Worm (Caenorhabditis elegans) whole organism, L1 larva: Measurements from ENCODE around the gene ZK1290.10.

ENCODE experiments used
- C16A3.4 ChIP-seq: fragments of 150-350 bp; optimal IDR thresholded peaks from 2 replicates; lab custom pipeline; 2014; ENCODE audit warnings: missing biosample characterization, missing genetic modification characterization
- ama-1 ChIP-seq: fragments of 150-350 bp; optimal IDR thresholded peaks from 2 replicates; lab custom pipeline; 2014
- ceh-63 ChIP-seq: fragments of 200-800 bp; sonication (Bioruptor generic); optimal IDR thresholded peaks from 2 replicates; lab custom pipeline; 2018; ENCODE audit warnings: mild to moderate bottlenecking, missing genetic modification characterization, missing compliant biosample characterization
- elt-3 ChIP-seq, 6 experiments: fragments of 150-350 bp in 1 of 6; sonication (generic microtip); optimal IDR thresholded peaks; 2 replicates each; lab custom pipeline; 2017 to 2018; ENCODE audit warnings: missing biosample characterization in 6 of 6, missing genetic modification characterization in 6 of 6, inconsistent platforms in 1 of 6
- fkh-8 ChIP-seq: sonication (generic microtip); optimal IDR thresholded peaks from 2 replicates; lab custom pipeline; 2016; ENCODE audit warnings: mild to moderate bottlenecking, missing genetic modification characterization, missing compliant biosample characterization
- nhr-28 ChIP-seq: fragments of 150-350 bp; optimal IDR thresholded peaks from 2 replicates; lab custom pipeline; 2014; ENCODE audit warnings: missing biosample characterization, missing genetic modification characterization
- rnt-1 ChIP-seq: sonication (generic microtip); optimal IDR thresholded peaks from 2 replicates; lab custom pipeline; 2016; ENCODE audit warnings: mild to moderate bottlenecking, missing genetic modification characterization, moderate library complexity, missing compliant biosample characterization

DNA sequence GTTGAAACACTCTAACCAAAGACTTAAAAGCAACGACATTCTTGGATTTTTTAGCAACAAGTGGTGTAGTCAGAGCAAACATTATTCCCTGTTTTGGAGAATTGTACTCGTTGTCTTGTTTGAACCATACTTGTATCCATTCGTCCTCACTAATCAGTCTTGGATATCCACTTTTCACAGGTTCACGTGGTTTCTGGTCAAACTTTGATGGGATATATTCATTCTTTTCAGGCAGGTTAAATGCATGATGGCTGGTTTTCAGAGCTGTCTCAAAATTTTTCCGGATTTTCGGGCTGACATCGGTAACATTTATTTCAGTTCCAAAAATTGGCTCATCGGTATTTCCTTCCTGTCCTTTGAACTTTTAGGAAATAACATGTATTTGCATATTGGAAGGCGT is 32.3 kb downstream of the ZK1290.10 start:
- TF ChIP-seq ama-1 (lab: Kevin White, UChicago) (no peak), nhr-28 (no peak), ceh-63 (GFP tag; lab: Kevin White, UChicago) (no peak), C16A3.4 (tag; lab: Kevin White, UChicago) (no peak), elt-3 (tag; optimal IDR thresholded peaks at IDR 0.05; lab: Kevin White, UChicago) (no peak), rnt-1 (no peak), fkh-8 (tag; lab: Kevin White, UChicago) (no peak)
